Worm (Caenorhabditis elegans) whole organism, mixed stage, embryonic: Measurements from ENCODE around the gene kap-1.

Source experiments
- M03D4.4 ChIP-seq: sonication (generic microtip); optimal IDR thresholded peaks from 2 replicates; lab custom pipeline; 2017; ENCODE audit warnings: mild to moderate bottlenecking, missing genetic modification characterization, missing compliant biosample characterization
- bed-3 ChIP-seq: fragments of 200-800 bp; sonication (Bioruptor generic); optimal IDR thresholded peaks from 3 replicates; lab custom pipeline; 2018; ENCODE audit warnings: mild to moderate bottlenecking, missing genetic modification characterization, moderate library complexity, missing compliant biosample characterization
- blmp-1 ChIP-seq: fragments of 150-350 bp; optimal IDR thresholded peaks from 2 replicates; lab custom pipeline; 2014; ENCODE audit warnings: missing biosample characterization, missing genetic modification characterization
- ceh-39 ChIP-seq: fragments of 150-350 bp; optimal IDR thresholded peaks from 2 replicates; lab custom pipeline; 2014; ENCODE audit warnings: missing biosample characterization, missing genetic modification characterization
- elt-1 ChIP-seq: sonication (generic microtip); optimal IDR thresholded peaks from 2 replicates; lab custom pipeline; 2017; ENCODE audit warnings: missing genetic modification characterization, mild to moderate bottlenecking, missing compliant biosample characterization, antibody characterized with exemption, moderate library complexity, borderline replicate concordance; ENCODE audit not compliant: insufficient read depth
- elt-3 ChIP-seq: fragments of 150-350 bp; optimal IDR thresholded peaks from 2 replicates; lab custom pipeline; 2014; ENCODE audit warnings: missing biosample characterization, missing genetic modification characterization
- flh-1 ChIP-seq: fragments of 200-800 bp; sonication (Bioruptor generic); optimal IDR thresholded peaks from 2 replicates; lab custom pipeline; 2018; ENCODE audit warnings: mild to moderate bottlenecking, missing genetic modification characterization, moderate library complexity, missing compliant biosample characterization
- ham-2 ChIP-seq: fragments of 200-800 bp; sonication (Bioruptor generic); optimal IDR thresholded peaks from 2 replicates; lab custom pipeline; 2018; ENCODE audit warnings: mild to moderate bottlenecking, missing genetic modification characterization, missing compliant biosample characterization
- hlh-1 ChIP-seq: fragments of 150-350 bp; optimal IDR thresholded peaks from 2 replicates; lab custom pipeline; 2014; ENCODE audit warnings: missing biosample characterization, missing genetic modification reagents, missing genetic modification characterization
- lin-13 ChIP-seq: fragments of 150-350 bp; optimal IDR thresholded peaks from 2 replicates; lab custom pipeline; 2014; ENCODE audit warnings: missing biosample characterization, missing genetic modification characterization
- lin-32 ChIP-seq: fragments of 200-800 bp; sonication (Bioruptor generic); optimal IDR thresholded peaks from 2 replicates; lab custom pipeline; 2018; ENCODE audit warnings: mild to moderate bottlenecking, missing genetic modification characterization, missing compliant biosample characterization
- mab-5 ChIP-seq: fragments of 150-350 bp; optimal IDR thresholded peaks from 2 replicates; lab custom pipeline; 2014; ENCODE audit warnings: missing biosample characterization, missing genetic modification characterization
- mep-1 ChIP-seq: fragments of 150-350 bp; optimal IDR thresholded peaks from 2 replicates; lab custom pipeline; 2017; ENCODE audit warnings: missing biosample characterization, missing genetic modification reagents, missing genetic modification characterization, inconsistent platforms
- mls-2 ChIP-seq: sonication (generic microtip); optimal IDR thresholded peaks from 2 replicates; lab custom pipeline; 2016; ENCODE audit warnings: mild to moderate bottlenecking, missing genetic modification characterization, moderate library complexity, missing compliant biosample characterization
- nhr-2 ChIP-seq: fragments of 150-350 bp; optimal IDR thresholded peaks from 2 replicates; lab custom pipeline; 2014; ENCODE audit warnings: missing biosample characterization, missing genetic modification characterization
- nhr-237 ChIP-seq: fragments of 150-350 bp; optimal IDR thresholded peaks from 2 replicates; lab custom pipeline; 2014; ENCODE audit warnings: missing biosample characterization, missing genetic modification characterization
- nhr-28 ChIP-seq: fragments of 150-350 bp; optimal IDR thresholded peaks from 2 replicates; lab custom pipeline; 2014; ENCODE audit warnings: missing biosample characterization, missing genetic modification characterization
- nhr-76 ChIP-seq: sonication (generic microtip); optimal IDR thresholded peaks from 2 replicates; lab custom pipeline; 2017; ENCODE audit warnings: missing biosample characterization, missing genetic modification characterization
- pha-4 ChIP-seq: fragments of 150-350 bp; optimal IDR thresholded peaks from 2 replicates; lab custom pipeline; 2018; ENCODE audit warnings: missing biosample characterization, missing genetic modification reagents, missing genetic modification characterization
- snpc-4 ChIP-seq: fragments of 150-350 bp; optimal IDR thresholded peaks from 2 replicates; lab custom pipeline; 2014; ENCODE audit warnings: missing biosample characterization, missing genetic modification characterization
- sptf-1 ChIP-seq: sonication (generic microtip); optimal IDR thresholded peaks from 2 replicates; lab custom pipeline; 2017; ENCODE audit warnings: mild to moderate bottlenecking, missing genetic modification characterization, moderate library complexity, missing compliant biosample characterization
- tbx-8 ChIP-seq: fragments of 200-800 bp; sonication (Bioruptor generic); optimal IDR thresholded peaks from 2 replicates; lab custom pipeline; 2018; ENCODE audit warnings: mild to moderate bottlenecking, missing genetic modification characterization, moderate library complexity, missing compliant biosample characterization
- unc-120 ChIP-seq: sonication (generic microtip); optimal IDR thresholded peaks from 2 replicates; lab custom pipeline; 2017; ENCODE audit warnings: missing genetic modification characterization, missing compliant biosample characterization; ENCODE audit not compliant: poor library complexity, severe bottlenecking
- unc-62 ChIP-seq: fragments of 150-350 bp; optimal IDR thresholded peaks from 2 replicates; lab custom pipeline; 2014; ENCODE audit warnings: missing biosample characterization, missing genetic modification reagents, missing genetic modification characterization
- zip-8 ChIP-seq: fragments of 150-350 bp; optimal IDR thresholded peaks from 2 replicates; lab custom pipeline; 2014; ENCODE audit warnings: missing biosample characterization, missing genetic modification characterization
- ztf-11 ChIP-seq: fragments of 150-350 bp; optimal IDR thresholded peaks from 2 replicates; lab custom pipeline; 2014; ENCODE audit warnings: missing biosample characterization, missing genetic modification characterization

The kap-1 gene

DNA sequence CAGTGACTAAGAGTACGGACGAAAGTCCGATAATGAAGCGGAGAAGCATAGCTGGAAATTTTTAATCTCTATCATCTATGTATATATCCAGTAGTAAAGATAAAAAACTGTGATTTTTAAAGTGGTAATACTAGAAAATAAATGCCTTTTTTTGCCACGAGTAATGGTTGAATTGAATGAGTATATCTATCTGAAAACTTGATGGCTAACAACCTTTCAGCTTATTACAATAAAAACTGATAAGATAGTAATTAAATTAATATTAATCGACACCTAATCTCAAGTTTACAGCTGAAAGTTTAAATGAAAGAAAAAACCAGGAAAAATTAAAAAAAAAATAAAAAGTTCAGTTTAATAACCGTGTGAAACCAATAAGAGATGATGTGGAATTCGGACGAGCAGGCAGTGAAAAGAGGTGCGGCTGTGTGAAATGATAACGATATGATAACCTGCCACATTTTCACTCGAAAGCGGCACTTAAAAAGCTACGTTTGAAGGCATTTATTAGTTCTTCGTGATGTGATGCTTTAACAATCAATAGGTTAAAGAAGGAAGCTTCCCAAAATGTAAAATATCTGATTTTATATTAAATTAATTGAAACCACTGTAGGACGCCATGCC lies 23.6 kb upstream of the kap-1 start, which contains the start of gene nspg-6:
TSS of gene nspg-6 (minus strand) at position 51 of the 621 bp plus-strand sequence.
- TF ChIP-seq bed-3 (GFP tag; lab: Kevin White, UChicago): no peak
- no peak for TF ChIP-seq unc-62 (GFP tag; lab: Kevin White, UChicago)
- no peak for TF ChIP-seq elt-1 (tag; lab: Kevin White, UChicago)
- TF ChIP-seq lin-32: no peak
- TF ChIP-seq tbx-8 (GFP tag; lab: Kevin White, UChicago): no peak
- TF ChIP-seq hlh-1 (tag; lab: Kevin White, UChicago): no peak
- no peak for TF ChIP-seq nhr-28 (tag; lab: Kevin White, UChicago)
- no peak for TF ChIP-seq nhr-237 (tag; lab: Kevin White, UChicago)

DNA sequence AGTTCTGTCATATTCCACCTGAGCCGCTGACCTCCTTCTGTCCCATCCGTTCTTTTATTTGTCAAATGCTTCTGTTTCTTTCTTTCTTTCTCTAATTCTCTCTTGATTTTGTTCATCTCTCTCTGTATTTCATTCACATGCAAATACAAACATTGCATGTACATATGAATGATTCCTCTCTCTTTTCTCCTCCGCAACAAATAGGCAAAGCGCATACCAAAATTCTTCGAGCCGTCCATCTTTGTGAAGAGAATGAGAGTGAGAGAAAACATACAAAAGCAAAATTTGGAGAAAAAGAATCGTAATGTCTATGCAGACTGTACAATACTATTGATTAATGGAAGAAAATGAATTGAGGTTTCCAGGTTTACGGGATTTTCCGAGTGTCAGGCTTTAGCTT lies 21.3 kb upstream of the kap-1 start:
- no peak for TF ChIP-seq lin-32
- TF ChIP-seq pha-4: peak; percentile 83
- TF ChIP-seq mab-5 (tag; lab: Kevin White, UChicago): no peak

DNA sequence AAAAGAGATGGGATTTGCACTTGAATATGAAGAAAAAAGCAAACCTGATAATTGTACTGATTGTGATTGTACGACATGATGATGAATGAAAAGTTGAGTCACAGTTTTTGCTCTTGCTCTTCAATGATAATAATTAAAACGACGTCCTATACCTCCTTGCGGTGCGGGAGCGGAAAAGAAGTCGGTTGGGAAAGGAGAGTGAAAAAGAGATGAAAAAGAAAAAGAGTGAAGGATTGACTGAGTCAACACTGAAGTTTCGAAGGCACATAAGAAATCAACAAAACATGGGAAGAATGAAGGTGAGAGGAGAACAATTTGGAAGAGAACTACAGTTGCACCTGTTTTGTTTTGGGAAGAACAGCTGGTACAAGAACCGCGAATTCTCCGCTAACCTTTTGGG lies 19.2 kb upstream of the kap-1 start, which contains the start of gene F56C9.8:
TSS of gene F56C9.8 (minus strand) at position 120 of the 400 bp plus-strand sequence.
- TF ChIP-seq elt-3 (tag; lab: Kevin White, UChicago): no peak
- TF ChIP-seq zip-8 (tag; lab: Kevin White, UChicago): no peak
- TF ChIP-seq mls-2: no peak
- TF ChIP-seq pha-4: no peak
- no peak for TF ChIP-seq lin-13 (tag; lab: Kevin White, UChicago)
- TF ChIP-seq lin-32: no peak
- TF ChIP-seq snpc-4 (tag; lab: Kevin White, UChicago): no peak
- TF ChIP-seq, all 35 proteins: peak for 0

DNA sequence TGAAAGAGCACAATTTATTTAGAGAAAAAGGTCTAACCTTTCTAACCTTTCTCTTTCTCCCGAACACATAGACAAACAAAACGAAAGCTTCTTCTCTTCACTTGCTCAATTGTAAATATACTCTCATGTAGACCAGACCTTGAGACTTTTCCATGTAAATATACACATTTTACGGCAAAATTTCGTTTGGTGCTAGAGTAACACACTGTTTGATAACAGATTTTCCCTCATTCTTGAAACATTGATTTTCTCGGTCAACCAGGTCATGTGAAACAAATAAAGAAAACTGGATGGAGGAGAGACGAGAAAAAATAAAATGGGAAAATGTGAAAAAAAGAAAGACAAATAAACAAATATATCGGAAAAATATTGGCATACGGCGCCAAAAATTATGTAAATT lies 16.6 kb upstream of the kap-1 start:
- no peak for TF ChIP-seq ham-2 (GFP tag; lab: Kevin White, UChicago)
- peak; percentile 79 for TF ChIP-seq pha-4

DNA sequence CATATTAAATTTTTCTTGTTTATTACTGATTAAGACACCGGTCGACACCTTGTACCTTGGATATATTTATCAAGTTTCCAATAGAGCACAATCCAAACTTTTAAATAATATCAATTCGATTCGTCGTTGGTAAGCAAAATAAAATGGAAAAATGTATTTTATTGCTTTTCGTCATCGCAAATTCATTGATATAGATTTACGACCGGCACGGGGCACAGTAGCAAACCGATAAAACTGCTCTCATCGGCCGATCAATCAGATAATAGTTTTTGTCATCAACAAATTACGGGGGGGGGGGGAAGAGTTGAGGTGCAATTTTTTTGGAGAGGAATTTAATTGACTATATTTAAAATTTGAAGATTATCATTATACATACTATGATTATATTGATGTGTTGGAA lies 15.3 kb upstream of the kap-1 start:
- no peak for TF ChIP-seq zip-8 (tag; lab: Kevin White, UChicago)
- no peak for TF ChIP-seq ceh-39 (tag; lab: Kevin White, UChicago)
- no peak for TF ChIP-seq flh-1 (GFP tag; lab: Kevin White, UChicago)
- TF ChIP-seq nhr-237 (tag; lab: Kevin White, UChicago): no peak
- no peak for TF ChIP-seq sptf-1 (tag; lab: Kevin White, UChicago)
- TF ChIP-seq nhr-2 (tag; lab: Kevin White, UChicago): no peak
- no peak for TF ChIP-seq bed-3 (GFP tag; lab: Kevin White, UChicago)
- no peak for TF ChIP-seq elt-3 (tag; lab: Kevin White, UChicago)
- no peak for TF ChIP-seq mls-2

DNA sequence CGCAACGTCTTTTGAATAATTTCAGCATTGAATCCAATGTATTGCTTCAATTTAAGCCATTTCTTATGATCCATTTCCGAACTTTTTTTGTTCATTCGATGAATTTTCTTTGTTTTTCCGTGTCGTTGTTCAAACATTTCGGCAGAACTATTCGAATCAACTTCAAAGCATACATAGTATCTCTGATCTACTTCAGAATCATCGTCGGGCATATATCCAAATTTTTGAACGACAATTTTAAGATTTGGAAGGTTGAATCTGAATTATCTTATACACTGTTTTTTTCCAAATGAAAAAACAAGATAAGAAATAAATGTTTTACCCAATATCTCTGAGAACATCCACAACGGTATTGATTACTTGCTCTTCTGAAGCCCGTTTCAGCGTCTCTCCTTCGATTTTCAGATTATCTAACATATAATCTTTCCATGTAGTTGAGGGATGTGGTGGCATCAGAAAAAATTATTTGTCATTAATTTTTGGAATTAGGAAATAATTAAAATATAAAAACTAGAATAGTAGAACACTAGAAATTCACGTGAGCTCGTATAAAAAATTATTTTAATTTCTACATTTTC lies 9.4 kb upstream of the kap-1 start, which contains the start of gene lab-2:
TSS of gene lab-2 (minus strand) at position 453 of the 578 bp plus-strand sequence.
- TF ChIP-seq nhr-76 (tag; lab: Kevin White, UChicago) (no peak), nhr-2 (tag; lab: Kevin White, UChicago) (no peak), M03D4.4 (tag; lab: Kevin White, UChicago) (no peak), unc-120 (tag; lab: Kevin White, UChicago) (no peak), blmp-1 (tag; lab: Kevin White, UChicago) (no peak), snpc-4 (tag; lab: Kevin White, UChicago) (no peak), ceh-39 (tag; lab: Kevin White, UChicago) (no peak), elt-3 (tag; lab: Kevin White, UChicago) (no peak), sptf-1 (tag; lab: Kevin White, UChicago) (no peak), elt-1 (tag; lab: Kevin White, UChicago) (no peak)

DNA sequence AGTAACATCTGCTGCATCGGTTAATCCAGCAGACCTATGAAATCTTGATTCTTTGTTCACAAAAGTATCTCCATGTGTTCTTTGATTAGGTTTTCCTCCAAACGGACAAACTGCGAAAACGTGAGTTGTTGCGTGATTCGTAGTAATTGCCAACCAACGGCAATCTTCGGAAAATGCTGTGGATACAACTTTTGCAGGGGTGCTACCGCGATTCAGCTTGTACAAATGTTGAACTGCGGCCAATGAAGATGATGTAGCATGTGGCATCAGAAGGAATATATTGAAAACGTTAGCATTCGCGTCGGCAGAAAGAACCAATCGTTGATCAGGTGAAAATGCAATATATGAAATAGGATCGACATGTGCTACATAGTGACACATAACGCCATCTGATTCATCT lies 7.0 kb upstream of the kap-1 start:
- TF ChIP-seq unc-120 (tag; lab: Kevin White, UChicago): no peak
- TF ChIP-seq ztf-11: no peak
- no peak for TF ChIP-seq sptf-1 (tag; lab: Kevin White, UChicago)
- TF ChIP-seq zip-8 (tag; lab: Kevin White, UChicago): no peak
- no peak for TF ChIP-seq mep-1
- no peak for TF ChIP-seq pha-4
- TF ChIP-seq elt-1 (tag; lab: Kevin White, UChicago): no peak
- no peak for TF ChIP-seq nhr-28 (tag; lab: Kevin White, UChicago)
- no peak for TF ChIP-seq unc-62 (GFP tag; lab: Kevin White, UChicago)
- TF ChIP-seq blmp-1 (tag; lab: Kevin White, UChicago): no peak
- TF ChIP-seq, all 35 proteins: peak for 0
